Fruit fly (Drosophila melanogaster) whole organism, adult: ENCODE data around the gene Cp7Fb.

ENCODE experiments used
- Crg-1 ChIP-seq: fragments of 200-800 bp; sonication (Bioruptor generic); optimal IDR thresholded peaks from 2 replicates; lab custom pipeline; 2016; ENCODE audit warnings: missing biosample characterization, missing genetic modification characterization
- kay ChIP-seq: fragments of 200-800 bp; sonication (Bioruptor generic); peaks from one replicate; lab custom pipeline; 2016; ENCODE audit warnings: missing biosample characterization, missing genetic modification characterization, borderline replicate concordance

DNA sequence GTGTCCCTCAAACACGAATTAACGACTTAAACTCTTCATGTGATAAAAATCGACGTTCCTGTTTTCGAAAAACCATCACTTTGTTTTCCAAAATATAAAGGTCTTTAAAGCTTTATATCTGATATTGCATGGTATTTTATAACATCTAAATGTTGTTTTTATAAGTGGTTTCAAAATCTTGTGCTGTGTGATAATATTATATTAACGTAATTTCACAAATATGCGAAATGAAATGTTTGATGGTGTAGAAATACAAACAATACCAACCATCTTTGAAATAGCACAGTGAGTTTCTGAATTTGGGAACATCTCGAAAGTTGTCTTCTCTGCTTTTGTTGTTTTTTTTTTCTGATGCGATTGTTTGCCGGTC is 17.3 kb downstream of the Cp7Fb start:
- TF ChIP-seq kay (no peak), Crg-1 (GFP tag; lab: Kevin White, UChicago) (no peak)
